Worm (Caenorhabditis elegans) whole organism, L1 larva: ENCODE measurements around the gene C27A7.6.

Experiments used
- C16A3.4 ChIP-seq: fragments of 150-350 bp; optimal IDR thresholded peaks from 2 replicates; lab custom pipeline; 2014; ENCODE audit warnings: missing biosample characterization, missing genetic modification characterization
- ceh-88 ChIP-seq: fragments of 200-800 bp; sonication (Bioruptor generic); IDR thresholded peaks from 2 replicates; pipeline ENCODE4 v1.3.6; 2022; ENCODE audit warnings: missing genetic modification characterization, missing compliant biosample characterization
- lin-13 ChIP-seq: fragments of 150-350 bp; optimal IDR thresholded peaks from 2 replicates; lab custom pipeline; 2014; ENCODE audit warnings: missing biosample characterization, missing genetic modification reagents, missing genetic modification characterization
- lin-15B ChIP-seq: fragments of 150-350 bp; sonication (generic microtip); optimal IDR thresholded peaks from 3 replicates; lab custom pipeline; 2014; ENCODE audit warnings: missing biosample characterization, missing genetic modification characterization
- lin-39 ChIP-seq: fragments of 150-350 bp; optimal IDR thresholded peaks from 2 replicates; lab custom pipeline; 2014; ENCODE audit warnings: missing biosample characterization, missing genetic modification reagents, missing genetic modification characterization
- nhr-237 ChIP-seq: fragments of 150-350 bp; optimal IDR thresholded peaks from 2 replicates; lab custom pipeline; 2014; ENCODE audit warnings: missing biosample characterization, missing genetic modification characterization
- sox-4 ChIP-seq: sonication (generic microtip); optimal IDR thresholded peaks from 2 replicates; lab custom pipeline; 2016; ENCODE audit warnings: missing genetic modification characterization, missing compliant biosample characterization
- sptf-1 ChIP-seq: fragments of 150-350 bp; optimal IDR thresholded peaks from 2 replicates; lab custom pipeline; 2014; ENCODE audit warnings: missing biosample characterization, missing genetic modification characterization
- unc-62 ChIP-seq: fragments of 150-350 bp; optimal IDR thresholded peaks from 2 replicates; lab custom pipeline; 2014; ENCODE audit warnings: missing biosample characterization, missing genetic modification reagents, missing genetic modification characterization
- ztf-11 ChIP-seq, 2 experiments: sonication (generic microtip); optimal IDR thresholded peaks; 2 replicates each; lab custom pipeline; 2016 to 2017; ENCODE audit warnings: missing genetic modification characterization in 2 of 2, missing biosample characterization in 1 of 2, missing compliant biosample characterization in 1 of 2

- no peak for TF ChIP-seq lin-15B (tag; lab: Kevin White, UChicago)
- no peak for TF ChIP-seq nhr-237 (tag; lab: Kevin White, UChicago)
- no peak for TF ChIP-seq ceh-88 (GFP tag; lab: Robert Waterston, UW)
- no peak for TF ChIP-seq unc-62 (GFP tag; lab: Kevin White, UChicago)
- TF ChIP-seq C16A3.4: no peak
- TF ChIP-seq sox-4 (tag; lab: Kevin White, UChicago): no peak
- no peak for TF ChIP-seq lin-39
- TF ChIP-seq sptf-1 (tag; lab: Kevin White, UChicago): no peak
- TF ChIP-seq ztf-11 (tag; optimal IDR thresholded peaks at IDR 0.05; lab: Kevin White, UChicago): no peak
- TF ChIP-seq lin-13: no peak
Observed at ce11 chrV:12140625-12141024, 10.0 kb upstream of the C27A7.6 start, which contains the start of gene C27A7.3.
